Fruit fly (Drosophila melanogaster) whole organism, embryonic: Measurements from ENCODE around the gene Hph.

Experiments used
- B-H1 ChIP-seq: fragments of 200-800 bp; sonication (Bioruptor generic); IDR thresholded peaks from 3 replicates; pipeline ENCODE4 v1.3.6; 2022; ENCODE audit warnings: missing biosample characterization, missing genetic modification characterization
- CG10565 ChIP-seq: fragments of 200-800 bp; sonication (Bioruptor generic); optimal IDR thresholded peaks from 3 replicates; lab custom pipeline; 2016; ENCODE audit warnings: missing biosample characterization, mild to moderate bottlenecking, missing genetic modification characterization
- CG11456 ChIP-seq: fragments of 200-800 bp; sonication (Bioruptor generic); IDR thresholded peaks from 3 replicates; pipeline ENCODE4 v1.3.6; 2022; ENCODE audit warnings: missing biosample characterization, missing genetic modification characterization
- CG13123 ChIP-seq: fragments of 200-800 bp; sonication (Bioruptor generic); optimal IDR thresholded peaks from 2 replicates; lab custom pipeline; 2016; ENCODE audit warnings: missing biosample characterization, missing genetic modification characterization
- CG14710 ChIP-seq: fragments of 200-800 bp; sonication (Bioruptor generic); optimal IDR thresholded peaks from 3 replicates; lab custom pipeline; 2019; ENCODE audit warnings: missing biosample characterization, mild to moderate bottlenecking, missing genetic modification characterization, moderate library complexity
- CG14965 ChIP-seq: fragments of 200-800 bp; sonication (Bioruptor generic); optimal IDR thresholded peaks from 2 replicates; lab custom pipeline; 2016; ENCODE audit warnings: missing biosample characterization, missing genetic modification characterization, borderline replicate concordance
- CG1529 ChIP-seq: fragments of 200-800 bp; sonication (Bioruptor generic); optimal IDR thresholded peaks from 3 replicates; lab custom pipeline; 2018; ENCODE audit warnings: missing biosample characterization, missing genetic modification characterization
- CG4282 ChIP-seq: fragments of 200-800 bp; sonication (Bioruptor generic); optimal IDR thresholded peaks from 2 replicates; lab custom pipeline; 2016; ENCODE audit warnings: missing biosample characterization, missing genetic modification characterization
- CG4424 ChIP-seq: fragments of 200-800 bp; sonication (Bioruptor generic); optimal IDR thresholded peaks from 3 replicates; lab custom pipeline; 2016; ENCODE audit warnings: missing biosample characterization, missing genetic modification characterization
- CG4854 ChIP-seq: fragments of 200-800 bp; sonication (Bioruptor generic); optimal IDR thresholded peaks from 2 replicates; lab custom pipeline; 2016; ENCODE audit warnings: missing biosample characterization, missing genetic modification characterization, inconsistent platforms
- CG5180 ChIP-seq: fragments of 200-800 bp; sonication (Bioruptor generic); optimal IDR thresholded peaks from 3 replicates; lab custom pipeline; 2017; ENCODE audit warnings: missing biosample characterization, missing genetic modification characterization, mild to moderate bottlenecking, moderate library complexity, missing genetic modification reagents
- CG6683 ChIP-seq: fragments of 200-800 bp; sonication (Bioruptor generic); optimal IDR thresholded peaks from 2 replicates; lab custom pipeline; 2017; ENCODE audit warnings: missing biosample characterization, mild to moderate bottlenecking, missing genetic modification characterization, missing genetic modification reagents
- CG7556 ChIP-seq: fragments of 200-800 bp; sonication (Bioruptor generic); optimal IDR thresholded peaks from 2 replicates; lab custom pipeline; 2017; ENCODE audit warnings: missing biosample characterization, mild to moderate bottlenecking, missing genetic modification characterization
- CG8089 ChIP-seq: fragments of 200-800 bp; sonication (Bioruptor generic); optimal IDR thresholded peaks from 3 replicates; lab custom pipeline; 2016; ENCODE audit warnings: missing biosample characterization, missing genetic modification characterization
- CG9876 ChIP-seq: fragments of 200-800 bp; sonication (Bioruptor generic); optimal IDR thresholded peaks from 2 replicates; lab custom pipeline; 2016; ENCODE audit warnings: missing biosample characterization, missing genetic modification characterization
- CkIIα-i1 ChIP-seq: fragments of 200-800 bp; sonication (Bioruptor generic); IDR thresholded peaks from 2 replicates; pipeline ENCODE4 v1.3.6; 2022; ENCODE audit warnings: missing biosample characterization, missing genetic modification characterization
- Dbx ChIP-seq: fragments of 200-800 bp; sonication (Bioruptor generic); IDR thresholded peaks from 3 replicates; pipeline ENCODE4 v1.3.6; 2022; ENCODE audit warnings: missing biosample characterization, missing genetic modification characterization
- Drgx ChIP-seq: fragments of 200-800 bp; sonication (Bioruptor generic); IDR thresholded peaks from 2 replicates; pipeline ENCODE4 v1.3.6; 2022; ENCODE audit warnings: missing biosample characterization, missing genetic modification characterization
- E2f2 ChIP-seq: fragments of 200-800 bp; sonication (Bioruptor generic); IDR thresholded peaks from 2 replicates; pipeline ENCODE4 v1.3.6; 2022; ENCODE audit warnings: missing biosample characterization, missing genetic modification characterization
- Ets97D ChIP-seq: fragments of 200-800 bp; sonication (Bioruptor generic); optimal IDR thresholded peaks from 3 replicates; lab custom pipeline; 2016; ENCODE audit warnings: missing biosample characterization, missing genetic modification characterization
- Gsc ChIP-seq: fragments of 200-800 bp; sonication (Bioruptor generic); IDR thresholded peaks from 2 replicates; pipeline ENCODE4 v1.3.6; 2022; ENCODE audit warnings: missing biosample characterization, missing genetic modification characterization
- HmgD ChIP-seq: fragments of 200-800 bp; sonication (Bioruptor generic); optimal IDR thresholded peaks from 3 replicates; lab custom pipeline; 2016; ENCODE audit warnings: missing biosample characterization, missing genetic modification characterization
- HmgZ ChIP-seq: fragments of 200-800 bp; sonication (Bioruptor generic); optimal IDR thresholded peaks from 2 replicates; lab custom pipeline; 2018; ENCODE audit warnings: missing biosample characterization, mild to moderate bottlenecking, missing genetic modification characterization
- Meics ChIP-seq: fragments of 200-800 bp; sonication (Bioruptor generic); optimal IDR thresholded peaks from 2 replicates; lab custom pipeline; 2017; ENCODE audit warnings: missing biosample characterization, mild to moderate bottlenecking, missing genetic modification characterization
- NFAT ChIP-seq: fragments of 200-800 bp; sonication (Bioruptor generic); IDR thresholded peaks from 2 replicates; pipeline ENCODE4 v1.3.6; 2022; ENCODE audit warnings: missing biosample characterization, missing genetic modification characterization
- Oli ChIP-seq: fragments of 200-800 bp; sonication (Bioruptor generic); optimal IDR thresholded peaks from 2 replicates; lab custom pipeline; 2018; ENCODE audit warnings: missing biosample characterization, mild to moderate bottlenecking, missing genetic modification characterization, moderate library complexity
- Ravus ChIP-seq: fragments of 200-800 bp; sonication (Bioruptor generic); IDR thresholded peaks from 2 replicates; pipeline ENCODE4 v1.3.6; 2022; ENCODE audit warnings: missing biosample characterization, missing genetic modification characterization
- Sry-β ChIP-seq: fragments of 200-800 bp; sonication (Bioruptor generic); optimal IDR thresholded peaks from 2 replicates; lab custom pipeline; 2018; ENCODE audit warnings: missing biosample characterization, mild to moderate bottlenecking, missing genetic modification characterization, moderate library complexity
- bsh ChIP-seq, 2 experiments: fragments of 200-800 bp; sonication (Bioruptor generic); optimal IDR thresholded peaks; 2 replicates each; lab custom pipeline; 2017 to 2018; ENCODE audit warnings: mild to moderate bottlenecking in 2 of 2, missing biosample characterization in 2 of 2, missing genetic modification characterization in 2 of 2, moderate library complexity in 1 of 2
- chm ChIP-seq: fragments of 200-800 bp; sonication (Bioruptor generic); IDR thresholded peaks from 2 replicates; pipeline ENCODE4 v1.3.6; 2022; ENCODE audit warnings: missing biosample characterization, missing genetic modification characterization
- ftz-f1 ChIP-seq: fragments of 200-800 bp; sonication (Bioruptor generic); optimal IDR thresholded peaks from 2 replicates; lab custom pipeline; 2016; ENCODE audit warnings: missing biosample characterization, missing genetic modification characterization
- hkb ChIP-seq, 2 experiments: fragments of 200-800 bp in 1 of 2; fragments of >200 bp in 1 of 2; sonication (Bioruptor generic) in 1 of 2; IDR thresholded peaks in 1 of 2; optimal IDR thresholded peaks in 1 of 2; 2 replicates each; pipeline versions ENCODE4 v1.3.6 to Lab custom; 2017 to 2022; ENCODE audit warnings: missing biosample characterization in 1 of 2, missing genetic modification characterization in 1 of 2
- inv ChIP-seq: fragments of 200-800 bp; sonication (Bioruptor generic); IDR thresholded peaks from 2 replicates; pipeline ENCODE4 v1.3.6; 2022; ENCODE audit warnings: missing biosample characterization, missing genetic modification characterization; ENCODE audit not compliant: partially characterized antibody
- jumu ChIP-seq: fragments of 200-800 bp; sonication (Bioruptor generic); optimal IDR thresholded peaks from 3 replicates; lab custom pipeline; 2016; ENCODE audit warnings: missing biosample characterization, missing genetic modification characterization
- knrl ChIP-seq: fragments of 200-800 bp; sonication (Bioruptor generic); IDR thresholded peaks from 3 replicates; pipeline ENCODE4 v1.3.6; 2022; ENCODE audit warnings: missing biosample characterization, missing genetic modification characterization; ENCODE audit not compliant: partially characterized antibody
- luna ChIP-seq: fragments of 200-800 bp; sonication (Bioruptor generic); optimal IDR thresholded peaks from 2 replicates; lab custom pipeline; 2016; ENCODE audit warnings: missing biosample characterization, missing genetic modification characterization
- nom ChIP-seq: fragments of 200-800 bp; sonication (Bioruptor generic); optimal IDR thresholded peaks from 2 replicates; lab custom pipeline; 2017; ENCODE audit warnings: missing biosample characterization, missing genetic modification characterization, mild to moderate bottlenecking, moderate library complexity, missing genetic modification reagents
- pan ChIP-seq, 4 experiments: fragments of >200 bp in 3 of 4; fragments of 200-800 bp in 1 of 4; sonication (Bioruptor generic) in 1 of 4; optimal IDR thresholded peaks in 3 of 4; IDR thresholded peaks in 1 of 4; 2 replicates each; pipeline versions ENCODE4 v1.3.6 to Lab custom; 2017 to 2022; ENCODE audit warnings: missing biosample characterization in 2 of 4, missing genetic modification characterization in 2 of 4, mixed read lengths in 1 of 4
- peb ChIP-seq: fragments of 200-800 bp; sonication (Bioruptor generic); IDR thresholded peaks from 2 replicates; pipeline ENCODE4 v1.3.6; 2022; ENCODE audit warnings: missing biosample characterization, missing genetic modification characterization
- rib ChIP-seq: fragments of 200-800 bp; sonication (Bioruptor generic); IDR thresholded peaks from 2 replicates; pipeline ENCODE4 v1.3.6; 2022; ENCODE audit warnings: missing biosample characterization, missing genetic modification characterization
- salm ChIP-seq: fragments of 200-800 bp; sonication (Bioruptor generic); optimal IDR thresholded peaks from 2 replicates; lab custom pipeline; 2018; ENCODE audit warnings: missing biosample characterization, mild to moderate bottlenecking, missing genetic modification characterization
- sens ChIP-seq: fragments of 200-800 bp; sonication (Bioruptor generic); peaks from one replicate; lab custom pipeline; 2016; ENCODE audit warnings: missing biosample characterization, missing genetic modification characterization
- slbo ChIP-seq: fragments of 200-800 bp; sonication (Bioruptor generic); IDR thresholded peaks from 2 replicates; pipeline ENCODE4 v1.3.6; 2022; ENCODE audit warnings: missing biosample characterization, missing genetic modification characterization
- sob ChIP-seq: fragments of 200-800 bp; sonication (Bioruptor generic); IDR thresholded peaks from 2 replicates; pipeline ENCODE4 v1.3.6; 2022; ENCODE audit warnings: missing biosample characterization, missing genetic modification characterization
- tll ChIP-seq, 2 experiments: fragments of 200-800 bp in 1 of 2; fragments of >200 bp in 1 of 2; sonication (Bioruptor generic) in 1 of 2; optimal IDR thresholded peaks; 2 replicates each; lab custom pipeline; 2017 to 2019; ENCODE audit warnings: missing biosample characterization in 2 of 2, missing genetic modification characterization in 2 of 2, mild to moderate bottlenecking in 1 of 2, moderate library complexity in 1 of 2
- toy ChIP-seq: fragments of 200-800 bp; sonication (Bioruptor generic); IDR thresholded peaks from 2 replicates; pipeline ENCODE4 v1.3.6; 2022; ENCODE audit warnings: missing biosample characterization, missing genetic modification characterization
- trh ChIP-seq: fragments of 200-800 bp; sonication (Bioruptor generic); optimal IDR thresholded peaks from 2 replicates; lab custom pipeline; 2016; ENCODE audit warnings: missing biosample characterization, missing genetic modification characterization
- unpg ChIP-seq: fragments of 200-800 bp; sonication (Bioruptor generic); optimal IDR thresholded peaks from 3 replicates; lab custom pipeline; 2018; ENCODE audit warnings: missing biosample characterization, mild to moderate bottlenecking, missing genetic modification characterization, moderate library complexity

Hph gene

dm6 chr3R:5264251-5265098, 7.6 kb downstream of the Hph start (continued):
- TF ChIP-seq tll (GFP tag; optimal IDR thresholded peaks at IDR 0.05; lab: Kevin White, UChicago) (peak in 1 of 2 experiments; percentile 11), unpg (GFP tag; lab: Kevin White, UChicago) (peak; percentile 26), chm (GFP tag; lab: Robert Waterston, UW) (no peak), CG10565 (no peak), hkb (optimal IDR thresholded peaks at IDR 0.05; lab: Kevin White, UChicago) (peak; percentile 50), hkb (GFP tag; IDR thresholded peaks at IDR 0.05; lab: Robert Waterston, UW) (0 out of 2 replicates have a peak, but pooled peaks have one; percentile 11), B-H1 (no peak), CG5180 (GFP tag; lab: Kevin White, UChicago) (no peak), knrl (GFP tag; lab: Robert Waterston, UW) (no peak), Meics (GFP tag; lab: Kevin White, UChicago) (peak; percentile 56), E2f2 (GFP tag; lab: Robert Waterston, UW) (no peak), pan (optimal IDR thresholded peaks at IDR 0.05; lab: Kevin White, UChicago) (no peak), pan (GFP tag; optimal IDR thresholded peaks at IDR 0.05 in 1 of 2, IDR thresholded peaks at IDR 0.05 in 1 of 2) (peak in 1 of 2 experiments; percentile 17), CG4854 (GFP tag; lab: Kevin White, UChicago) (no peak), Sry-β (peak; percentile 99), CG8089 (GFP tag; lab: Kevin White, UChicago) (no peak), CG9876 (GFP tag; lab: Kevin White, UChicago) (peak; percentile 45), trh (GFP tag; lab: Kevin White, UChicago) (no peak), CkIIα-i1 (no peak), Drgx (GFP tag; lab: Robert Waterston, UW) (no peak; the same call in 1 of the 2 replicates), HmgZ (tag; lab: Kevin White, UChicago) (peak; percentile 44), CG11456 (GFP tag; lab: Robert Waterston, UW) (no peak), Oli (tag; lab: Kevin White, UChicago) (peak; percentile 45), CG4282 (no peak), CG7556 (GFP tag; lab: Kevin White, UChicago) (peak; percentile 73), Gsc (GFP tag; lab: Robert Waterston, UW) (no peak), Dbx (no peak), CG1529 (GFP tag; lab: Kevin White, UChicago) (no peak), salm (tag; lab: Kevin White, UChicago) (no peak), Ravus (GFP tag; lab: Robert Waterston, UW) (no peak), jumu (GFP tag; lab: Kevin White, UChicago) (no peak), Ets97D (GFP tag; lab: Kevin White, UChicago) (no peak), sens (GFP tag; lab: Kevin White, UChicago) (peak; percentile 86), rib (no peak), nom (GFP tag; lab: Kevin White, UChicago) (peak; percentile 30), sob (no peak), HmgD (no peak), CG13123 (GFP tag; lab: Kevin White, UChicago) (no peak), CG14965 (GFP tag; lab: Kevin White, UChicago) (no peak), bsh (GFP tag; optimal IDR thresholded peaks at IDR 0.05; lab: Kevin White, UChicago) (no peak), CG14710 (tag; lab: Kevin White, UChicago) (peak; percentile 32), CG6683 (no peak), slbo (GFP tag; lab: Robert Waterston, UW) (no peak), peb (GFP tag; lab: Robert Waterston, UW) (no peak), luna (no peak), inv (GFP tag; lab: Robert Waterston, UW) (no peak), NFAT (no peak), CG4424 (GFP tag; lab: Kevin White, UChicago) (peak; percentile 28), toy (GFP tag; lab: Robert Waterston, UW) (no peak), ftz-f1 (GFP tag; lab: Kevin White, UChicago) (peak; percentile 58)
